Worm (Caenorhabditis elegans) whole organism, L1 larva: Measurements from ENCODE around the gene nspa-10.

ENCODE experiments used
- C34B4.2 ChIP-seq: sonication (generic microtip); optimal IDR thresholded peaks from 2 replicates; lab custom pipeline; 2017; ENCODE audit warnings: mild to moderate bottlenecking, missing genetic modification characterization, missing compliant biosample characterization
- F16B12.6 ChIP-seq: fragments of 150-350 bp; optimal IDR thresholded peaks from 2 replicates; lab custom pipeline; 2014; ENCODE audit warnings: missing biosample characterization, missing genetic modification characterization
- aha-1 ChIP-seq: fragments of 150-350 bp; optimal IDR thresholded peaks from 2 replicates; lab custom pipeline; 2014; ENCODE audit warnings: missing biosample characterization, missing genetic modification characterization
- aly-2 ChIP-seq: fragments of 150-350 bp; optimal IDR thresholded peaks from 2 replicates; lab custom pipeline; 2014; ENCODE audit warnings: missing biosample characterization, missing genetic modification characterization
- blmp-1 ChIP-seq: fragments of 150-350 bp; optimal IDR thresholded peaks from 2 replicates; lab custom pipeline; 2014; ENCODE audit warnings: missing biosample characterization, missing genetic modification characterization
- ceh-63 ChIP-seq: fragments of 200-800 bp; sonication (Bioruptor generic); optimal IDR thresholded peaks from 2 replicates; lab custom pipeline; 2018; ENCODE audit warnings: mild to moderate bottlenecking, missing genetic modification characterization, missing compliant biosample characterization
- ces-1 ChIP-seq: fragments of 150-350 bp; optimal IDR thresholded peaks from 2 replicates; lab custom pipeline; 2014; ENCODE audit warnings: missing biosample characterization, missing genetic modification reagents, missing genetic modification characterization
- efl-1 ChIP-seq, 4 experiments: fragments of 150-350 bp; optimal IDR thresholded peaks in 3 of 4; peaks in 1 of 4; 1 replicate in 1 of 4; 2 replicates in 3 of 4; lab custom pipeline; 2014; ENCODE audit warnings: missing biosample characterization in 2 of 4, missing genetic modification characterization in 2 of 4, missing genetic modification reagents in 2 of 4
- egl-13 ChIP-seq: sonication (generic microtip); optimal IDR thresholded peaks from 2 replicates; lab custom pipeline; 2016; ENCODE audit warnings: missing genotype, missing genetic modification reagents, missing genetic modification characterization, missing compliant biosample characterization
- elt-2 ChIP-seq: sonication (generic microtip); optimal IDR thresholded peaks from 2 replicates; lab custom pipeline; 2016; ENCODE audit warnings: missing genetic modification characterization, mild to moderate bottlenecking, inconsistent platforms, missing compliant biosample characterization, missing genetic modification reagents
- fkh-10 ChIP-seq: sonication (generic microtip); optimal IDR thresholded peaks from 2 replicates; lab custom pipeline; 2017; ENCODE audit warnings: missing biosample characterization, missing genetic modification reagents, missing genetic modification characterization
- grh-1 ChIP-seq: fragments of 200-800 bp; sonication (Bioruptor generic); IDR thresholded peaks from 2 replicates; pipeline ENCODE4 v1.3.6; 2022; ENCODE audit warnings: missing genetic modification reagents, missing genetic modification characterization, missing compliant biosample characterization
- isw-1 ChIP-seq: fragments of 200-800 bp; sonication (Bioruptor generic); IDR thresholded peaks from 2 replicates; pipeline ENCODE4 v1.3.6; 2022; ENCODE audit warnings: missing genetic modification characterization, missing compliant biosample characterization
- lin-13 ChIP-seq: fragments of 150-350 bp; optimal IDR thresholded peaks from 2 replicates; lab custom pipeline; 2014; ENCODE audit warnings: missing biosample characterization, missing genetic modification reagents, missing genetic modification characterization
- lin-35 ChIP-seq, 2 experiments: fragments of 150-350 bp; optimal IDR thresholded peaks; 2 replicates each; lab custom pipeline; 2014; ENCODE audit warnings: missing biosample characterization in 2 of 2, missing genetic modification characterization in 2 of 2, missing genetic modification reagents in 2 of 2
- lir-3 ChIP-seq: sonication (generic microtip); optimal IDR thresholded peaks from 2 replicates; lab custom pipeline; 2016; ENCODE audit warnings: mild to moderate bottlenecking, missing genetic modification characterization, moderate library complexity, missing compliant biosample characterization; ENCODE audit not compliant: poor library complexity
- mab-9 ChIP-seq: fragments of 200-800 bp; sonication (Bioruptor generic); IDR thresholded peaks from 2 replicates; pipeline ENCODE4 v1.3.6; 2022; ENCODE audit warnings: missing genetic modification reagents, missing genetic modification characterization, missing compliant biosample characterization
- mdl-1 ChIP-seq, 2 experiments: fragments of 150-350 bp; optimal IDR thresholded peaks; 2 replicates each; lab custom pipeline; 2014 to 2017; ENCODE audit warnings: missing biosample characterization in 2 of 2, missing genetic modification characterization in 2 of 2, inconsistent platforms in 1 of 2
- mep-1 ChIP-seq: fragments of 150-350 bp; optimal IDR thresholded peaks from 2 replicates; lab custom pipeline; 2014; ENCODE audit warnings: missing biosample characterization, missing genetic modification characterization
- nhr-12 ChIP-seq: sonication (generic microtip); optimal IDR thresholded peaks from 2 replicates; lab custom pipeline; 2017; ENCODE audit warnings: missing biosample characterization, missing genetic modification characterization
- nhr-20 ChIP-seq: sonication (generic microtip); optimal IDR thresholded peaks from 2 replicates; lab custom pipeline; 2016; ENCODE audit warnings: mild to moderate bottlenecking, missing genetic modification characterization, missing compliant biosample characterization
- nhr-237 ChIP-seq: fragments of 150-350 bp; optimal IDR thresholded peaks from 2 replicates; lab custom pipeline; 2014; ENCODE audit warnings: missing biosample characterization, missing genetic modification characterization
- nhr-28 ChIP-seq: fragments of 150-350 bp; optimal IDR thresholded peaks from 2 replicates; lab custom pipeline; 2014; ENCODE audit warnings: missing biosample characterization, missing genetic modification characterization
- nhr-47 ChIP-seq: sonication (generic microtip); optimal IDR thresholded peaks from 2 replicates; lab custom pipeline; 2016; ENCODE audit warnings: mild to moderate bottlenecking, missing genetic modification characterization, moderate library complexity, missing compliant biosample characterization
- nhr-71 ChIP-seq: sonication (generic microtip); optimal IDR thresholded peaks from 2 replicates; lab custom pipeline; 2016; ENCODE audit warnings: mild to moderate bottlenecking, missing genetic modification characterization, moderate library complexity, missing compliant biosample characterization
- pax-3 ChIP-seq: fragments of 200-800 bp; sonication (Bioruptor generic); optimal IDR thresholded peaks from 2 replicates; lab custom pipeline; 2018; ENCODE audit warnings: mild to moderate bottlenecking, missing genetic modification characterization, moderate library complexity, missing compliant biosample characterization
- rnt-1 ChIP-seq: sonication (generic microtip); optimal IDR thresholded peaks from 2 replicates; lab custom pipeline; 2016; ENCODE audit warnings: mild to moderate bottlenecking, missing genetic modification characterization, moderate library complexity, missing compliant biosample characterization
- skn-1 ChIP-seq: fragments of 150-350 bp; optimal IDR thresholded peaks from 2 replicates; lab custom pipeline; 2014; ENCODE audit warnings: missing biosample characterization, missing genetic modification characterization
- sox-4 ChIP-seq: sonication (generic microtip); optimal IDR thresholded peaks from 2 replicates; lab custom pipeline; 2016; ENCODE audit warnings: missing genetic modification characterization, missing compliant biosample characterization
- sptf-1 ChIP-seq: fragments of 150-350 bp; optimal IDR thresholded peaks from 2 replicates; lab custom pipeline; 2014; ENCODE audit warnings: missing biosample characterization, missing genetic modification characterization
- sup-37 ChIP-seq: fragments of 200-800 bp; sonication (Bioruptor generic); optimal IDR thresholded peaks from 2 replicates; lab custom pipeline; 2018; ENCODE audit warnings: mild to moderate bottlenecking, missing genetic modification characterization, missing compliant biosample characterization
- tbx-2 ChIP-seq: sonication (generic microtip); optimal IDR thresholded peaks from 2 replicates; lab custom pipeline; 2016; ENCODE audit warnings: missing genetic modification characterization, missing compliant biosample characterization
- unc-130 ChIP-seq: fragments of 150-350 bp; optimal IDR thresholded peaks from 2 replicates; lab custom pipeline; 2017; ENCODE audit warnings: missing biosample characterization, missing genetic modification characterization, inconsistent platforms
- zag-1 ChIP-seq: fragments of 150-350 bp; optimal IDR thresholded peaks from 2 replicates; lab custom pipeline; 2014; ENCODE audit warnings: missing biosample characterization, missing genetic modification characterization
- zip-4 ChIP-seq: fragments of 200-800 bp; sonication (Bioruptor generic); optimal IDR thresholded peaks from 2 replicates; lab custom pipeline; 2018; ENCODE audit warnings: mild to moderate bottlenecking, missing genetic modification characterization, moderate library complexity, missing compliant biosample characterization

Gene nspa-10

ce11 chrV:14763582-14763981 is 13.3 kb upstream of the nspa-10 start:
- no peak for TF ChIP-seq fkh-10
- TF ChIP-seq efl-1 (optimal IDR thresholded peaks at IDR 0.05; lab: Kevin White, UChicago), result no peak
- TF ChIP-seq efl-1 (GFP tag; optimal IDR thresholded peaks at IDR 0.05 in 1 of 2; lab: Kevin White, UChicago), result peak in 1 of 2 experiments; percentile 79
- no peak for TF ChIP-seq mdl-1 (tag; optimal IDR thresholded peaks at IDR 0.05; lab: Kevin White, UChicago)
- TF ChIP-seq rnt-1 (tag; lab: Kevin White, UChicago), result no peak

- no peak for TF ChIP-seq lin-13 (GFP tag; lab: Kevin White, UChicago)
- TF ChIP-seq C34B4.2 (tag; lab: Kevin White, UChicago), result no peak
- no peak for TF ChIP-seq mab-9
- TF ChIP-seq grh-1, result no peak
- no peak for TF ChIP-seq nhr-20 (tag; lab: Kevin White, UChicago)
- no peak for TF ChIP-seq efl-1 (optimal IDR thresholded peaks at IDR 0.05; lab: Kevin White, UChicago)
- peak in 1 of 2 experiments; percentile 12 for TF ChIP-seq efl-1 (GFP tag; optimal IDR thresholded peaks at IDR 0.05 in 1 of 2; lab: Kevin White, UChicago)
Observed at ce11 chrV:14762563-14762962, 12.3 kb upstream of the nspa-10 start.

- TF ChIP-seq nhr-28 (tag; lab: Kevin White, UChicago) (no peak), aha-1 (tag; lab: Kevin White, UChicago) (no peak), nhr-12 (tag; lab: Kevin White, UChicago) (no peak), tbx-2 (tag; lab: Kevin White, UChicago) (no peak), nhr-47 (tag; lab: Kevin White, UChicago) (no peak), lir-3 (tag; lab: Kevin White, UChicago) (no peak), elt-2 (tag; lab: Kevin White, UChicago) (no peak), isw-1 (GFP tag; lab: Robert Waterston, UW) (no peak), zip-4 (no peak), lin-35 (GFP tag; optimal IDR thresholded peaks at IDR 0.05; lab: Kevin White, UChicago) (no peak), nhr-71 (tag; lab: Kevin White, UChicago) (no peak), C34B4.2 (tag; lab: Kevin White, UChicago) (no peak), sptf-1 (tag; lab: Kevin White, UChicago) (no peak), nhr-237 (tag; lab: Kevin White, UChicago) (no peak), sox-4 (tag; lab: Kevin White, UChicago) (no peak), ceh-63 (GFP tag; lab: Kevin White, UChicago) (no peak)
Observed at ce11 chrV:14748608-14749137, 1.6 kb downstream of the nspa-10 start, which contains the start of the genes lipl-8 and Y50E8A.22. Gene lipl-8 (minus strand): TSS chrV:14748708. Gene Y50E8A.22 (minus strand): TSS chrV:14749087.

ce11 chrV:14746975-14747374 is 3.3 kb downstream of the nspa-10 start:
- no peak for TF ChIP-seq sup-37
- TF ChIP-seq blmp-1 (tag; lab: Kevin White, UChicago), result no peak
- no peak for TF ChIP-seq C34B4.2 (tag; lab: Kevin White, UChicago)
- no peak for TF ChIP-seq elt-2 (tag; lab: Kevin White, UChicago)
- TF ChIP-seq ceh-63 (GFP tag; lab: Kevin White, UChicago), result no peak
- TF ChIP-seq lin-35 (GFP tag; optimal IDR thresholded peaks at IDR 0.05; lab: Kevin White, UChicago), result no peak

- TF ChIP-seq mep-1 (tag; lab: Kevin White, UChicago) (no peak), aly-2 (no peak), egl-13 (no peak), zag-1 (tag; lab: Kevin White, UChicago) (no peak), skn-1 (tag; lab: Kevin White, UChicago) (no peak), F16B12.6 (no peak), ces-1 (GFP tag; lab: Kevin White, UChicago) (no peak), unc-130 (tag; lab: Kevin White, UChicago) (no peak), lin-35 (GFP tag; optimal IDR thresholded peaks at IDR 0.05; lab: Kevin White, UChicago) (no peak), isw-1 (GFP tag; lab: Robert Waterston, UW) (no peak), nhr-47 (tag; lab: Kevin White, UChicago) (no peak), mdl-1 (tag; optimal IDR thresholded peaks at IDR 0.05; lab: Kevin White, UChicago) (no peak), pax-3 (tag; lab: Kevin White, UChicago) (no peak)
Observed at ce11 chrV:14744824-14745223, 5.4 kb downstream of the nspa-10 start.
